Worm (Caenorhabditis elegans): ENCODE results near the gene D2096.12.

ce11 chrIV:8333034-8333433 lies 30.2 kb upstream of the D2096.12 start:
- TF ChIP-seq ztf-29 (GFP tag; IDR thresholded peaks at IDR 0.05) (no peak), med-1 (GFP tag; optimal IDR thresholded peaks at IDR 0.05; ENCODE audit: insufficient read depth) (no peak), flt-1 (GFP tag; IDR thresholded peaks at IDR 0.05) (no peak), klf-2 (GFP tag; conservative IDR thresholded peaks at IDR 0.05) (no peak), T22C8.4 (GFP tag; IDR thresholded peaks at IDR 0.05) (no peak), ztf-23 (GFP tag; IDR thresholded peaks at IDR 0.05) (no peak), ref-1 (GFP tag; conservative IDR thresholded peaks at IDR 0.05) (no peak), tab-1 (GFP tag; IDR thresholded peaks at IDR 0.05) (no peak), cog-1 (tag; optimal IDR thresholded peaks at IDR 0.05) (no peak)
